Fruit fly (Drosophila melanogaster) S2 (cell line): ENCODE measurements around the gene CG31975.

ENCODE experiments used
- CG8478 ChIP-seq: fragments of >200 bp; optimal IDR thresholded peaks from 2 replicates; lab custom pipeline; 2018
- CTCF ChIP-seq, 2 experiments: fragments of >200 bp; optimal IDR thresholded peaks; 2 replicates each; lab custom pipeline; 2018

dm6 chr2L:94096-94495 is 46.7 kb downstream of the CG31975 start:
- TF ChIP-seq CTCF (optimal IDR thresholded peaks at IDR 0.05; lab: Kevin White, UChicago) (no peak), CG8478 (lab: Kevin White, UChicago) (no peak)
